Fruit fly (Drosophila melanogaster) whole organism, prepupa: Measurements from ENCODE around the gene Cht7.

Experiments used
- Blimp-1 ChIP-seq: fragments of 200-800 bp; sonication (Bioruptor generic); optimal IDR thresholded peaks from 3 replicates; lab custom pipeline; 2017; ENCODE audit warnings: missing biosample characterization, missing genetic modification characterization, mild to moderate bottlenecking, moderate library complexity, missing genetic modification reagents
- CG10631 ChIP-seq: fragments of 200-800 bp; sonication (Bioruptor generic); optimal IDR thresholded peaks from 2 replicates; lab custom pipeline; 2016; ENCODE audit warnings: missing biosample characterization, missing genetic modification characterization
- CG11294 ChIP-seq: fragments of 200-800 bp; sonication (Bioruptor generic); IDR thresholded peaks from 2 replicates; pipeline ENCODE4 v1.3.6; 2022; ENCODE audit warnings: missing biosample characterization, missing genetic modification characterization
- CG11762 ChIP-seq: fragments of 200-800 bp; sonication (Bioruptor generic); optimal IDR thresholded peaks from 3 replicates; lab custom pipeline; 2016; ENCODE audit warnings: missing biosample characterization, missing genetic modification characterization; ENCODE audit not compliant: insufficient read depth
- CG11902 ChIP-seq: fragments of 200-800 bp; sonication (Bioruptor generic); optimal IDR thresholded peaks from 3 replicates; lab custom pipeline; 2016; ENCODE audit warnings: missing biosample characterization, missing genetic modification characterization
- CG15336 ChIP-seq: fragments of 200-800 bp; sonication (Bioruptor generic); IDR thresholded peaks from 2 replicates; pipeline ENCODE4 v1.3.6; 2022; ENCODE audit warnings: missing biosample characterization, missing genetic modification characterization
- CG1621 ChIP-seq: fragments of 200-800 bp; sonication (Bioruptor generic); optimal IDR thresholded peaks from 3 replicates; lab custom pipeline; 2018; ENCODE audit warnings: missing biosample characterization, mild to moderate bottlenecking, missing genetic modification characterization
- CG16779 ChIP-seq: fragments of 200-800 bp; sonication (Bioruptor generic); optimal IDR thresholded peaks from 3 replicates; lab custom pipeline; 2017; ENCODE audit warnings: missing biosample characterization, mild to moderate bottlenecking, missing genetic modification characterization
- CG31627 ChIP-seq: fragments of 200-800 bp; sonication (Bioruptor generic); optimal IDR thresholded peaks from 3 replicates; lab custom pipeline; 2016; ENCODE audit warnings: missing biosample characterization, missing genetic modification characterization
- CG32006 ChIP-seq: fragments of 200-800 bp; sonication (Bioruptor generic); optimal IDR thresholded peaks from 3 replicates; lab custom pipeline; 2017; ENCODE audit warnings: missing biosample characterization, mild to moderate bottlenecking, missing genetic modification characterization
- CG34406 ChIP-seq: fragments of 200-800 bp; sonication (Bioruptor generic); optimal IDR thresholded peaks from 3 replicates; lab custom pipeline; 2016; ENCODE audit warnings: missing biosample characterization, missing genetic modification characterization
- CG3919 ChIP-seq: fragments of 200-800 bp; sonication (Bioruptor generic); optimal IDR thresholded peaks from 3 replicates; lab custom pipeline; 2016; ENCODE audit warnings: missing biosample characterization, missing genetic modification characterization
- CG4318 ChIP-seq: fragments of 200-800 bp; sonication (Bioruptor generic); optimal IDR thresholded peaks from 3 replicates; lab custom pipeline; 2017; ENCODE audit warnings: missing biosample characterization, mild to moderate bottlenecking, missing genetic modification characterization
- CG6276 ChIP-seq: fragments of 200-800 bp; sonication (Bioruptor generic); optimal IDR thresholded peaks from 2 replicates; lab custom pipeline; 2017; ENCODE audit warnings: missing biosample characterization, mild to moderate bottlenecking, missing genetic modification characterization
- CG6792 ChIP-seq: fragments of 200-800 bp; sonication (Bioruptor generic); optimal IDR thresholded peaks from 3 replicates; lab custom pipeline; 2016; ENCODE audit warnings: missing biosample characterization, missing genetic modification characterization
- CG6808 ChIP-seq: fragments of 200-800 bp; sonication (Bioruptor generic); optimal IDR thresholded peaks from 3 replicates; lab custom pipeline; 2017; ENCODE audit warnings: missing biosample characterization, missing genetic modification characterization, mild to moderate bottlenecking, moderate library complexity, missing genetic modification reagents
- CG6854 ChIP-seq: fragments of 200-800 bp; sonication (Bioruptor generic); optimal IDR thresholded peaks from 2 replicates; lab custom pipeline; 2017; ENCODE audit warnings: missing biosample characterization, mild to moderate bottlenecking, missing genetic modification characterization
- CG7368 ChIP-seq: fragments of 200-800 bp; sonication (Bioruptor generic); optimal IDR thresholded peaks from 3 replicates; lab custom pipeline; 2016; ENCODE audit warnings: missing biosample characterization, missing genetic modification characterization
- CG8119 ChIP-seq: fragments of 200-800 bp; sonication (Bioruptor generic); IDR thresholded peaks from 3 replicates; pipeline ENCODE4 v1.3.6; 2022; ENCODE audit warnings: missing biosample characterization, missing genetic modification characterization
- CG8632 ChIP-seq: fragments of 200-800 bp; sonication (Bioruptor generic); optimal IDR thresholded peaks from 3 replicates; lab custom pipeline; 2016; ENCODE audit warnings: missing biosample characterization, missing genetic modification characterization
- CG9139 ChIP-seq: fragments of 200-800 bp; sonication (Bioruptor generic); optimal IDR thresholded peaks from 3 replicates; lab custom pipeline; 2017; ENCODE audit warnings: missing biosample characterization, mild to moderate bottlenecking, missing genetic modification characterization
- Eip75B ChIP-seq: fragments of 200-800 bp; sonication (Bioruptor generic); optimal IDR thresholded peaks from 3 replicates; lab custom pipeline; 2016; ENCODE audit warnings: missing biosample characterization, missing genetic modification characterization
- Eip78C ChIP-seq: fragments of 200-800 bp; sonication (Bioruptor generic); peaks from one replicate; lab custom pipeline; 2016; ENCODE audit warnings: missing biosample characterization, missing genetic modification characterization
- Eip93F ChIP-seq: fragments of 200-800 bp; sonication (Bioruptor generic); optimal IDR thresholded peaks from 2 replicates; lab custom pipeline; 2016; ENCODE audit warnings: missing biosample characterization, mild to moderate bottlenecking, missing genetic modification characterization
- Gug ChIP-seq: fragments of 200-800 bp; sonication (Bioruptor generic); IDR thresholded peaks from 2 replicates; pipeline ENCODE4 v1.3.6; 2022; ENCODE audit warnings: missing biosample characterization, missing genetic modification characterization
- Hr38 ChIP-seq: sonication (Bioruptor generic); optimal IDR thresholded peaks from 2 replicates; lab custom pipeline; 2016; ENCODE audit warnings: missing biosample characterization, missing genetic modification characterization
- Hr39 ChIP-seq: fragments of 200-800 bp; sonication (Bioruptor generic); optimal IDR thresholded peaks from 2 replicates; lab custom pipeline; 2016; ENCODE audit warnings: missing biosample characterization, missing genetic modification characterization
- Hr4 ChIP-seq: fragments of 200-800 bp; sonication (Bioruptor generic); optimal IDR thresholded peaks from 3 replicates; lab custom pipeline; 2016; ENCODE audit warnings: missing biosample characterization, missing genetic modification characterization
- Lpt ChIP-seq: fragments of 200-800 bp; sonication (Bioruptor generic); optimal IDR thresholded peaks from 3 replicates; lab custom pipeline; 2016; ENCODE audit warnings: missing biosample characterization, missing genetic modification characterization
- Met ChIP-seq: fragments of 200-800 bp; sonication (Bioruptor generic); optimal IDR thresholded peaks from 3 replicates; lab custom pipeline; 2016; ENCODE audit warnings: missing biosample characterization, missing genetic modification characterization
- Smox ChIP-seq: fragments of 200-800 bp; sonication (Bioruptor generic); optimal IDR thresholded peaks from 3 replicates; lab custom pipeline; 2016; ENCODE audit warnings: missing biosample characterization, missing genetic modification characterization
- Sox102F ChIP-seq: fragments of 200-800 bp; sonication (Bioruptor generic); optimal IDR thresholded peaks from 2 replicates; lab custom pipeline; 2016; ENCODE audit warnings: missing biosample characterization, mild to moderate bottlenecking, missing genetic modification characterization
- Sox14 ChIP-seq: fragments of 200-800 bp; sonication (Bioruptor generic); optimal IDR thresholded peaks from 3 replicates; lab custom pipeline; 2016; ENCODE audit warnings: missing biosample characterization, missing genetic modification characterization
- achi ChIP-seq: fragments of 200-800 bp; sonication (Bioruptor generic); optimal IDR thresholded peaks from 3 replicates; lab custom pipeline; 2016; ENCODE audit warnings: missing biosample characterization, missing genetic modification characterization
- cyc ChIP-seq: fragments of 200-800 bp; sonication (Bioruptor generic); optimal IDR thresholded peaks from 3 replicates; lab custom pipeline; 2016; ENCODE audit warnings: missing biosample characterization, missing genetic modification characterization
- dsx ChIP-seq: fragments of 200-800 bp; optimal IDR thresholded peaks from 3 replicates; lab custom pipeline; 2019; ENCODE audit warnings: missing biosample characterization, mild to moderate bottlenecking, missing genetic modification characterization, moderate library complexity; ENCODE audit not compliant: poor library complexity, severe bottlenecking
- eg ChIP-seq: fragments of 200-800 bp; sonication (Bioruptor generic); IDR thresholded peaks from 3 replicates; pipeline ENCODE4 v1.3.6; 2022; ENCODE audit warnings: missing biosample characterization, missing genetic modification characterization
- esn ChIP-seq: fragments of 200-800 bp; sonication (Bioruptor generic); optimal IDR thresholded peaks from 2 replicates; lab custom pipeline; 2016; ENCODE audit warnings: missing biosample characterization, mild to moderate bottlenecking, missing genetic modification characterization, moderate library complexity
- fd59A ChIP-seq: fragments of 200-800 bp; sonication (Bioruptor generic); optimal IDR thresholded peaks from 2 replicates; lab custom pipeline; 2017; ENCODE audit warnings: missing biosample characterization, mild to moderate bottlenecking, missing genetic modification characterization, missing genetic modification reagents
- fkh ChIP-seq: fragments of 200-800 bp; sonication (Bioruptor generic); optimal IDR thresholded peaks from 3 replicates; lab custom pipeline; 2017; ENCODE audit warnings: missing biosample characterization, mild to moderate bottlenecking, missing genetic modification characterization, moderate library complexity
- lz ChIP-seq: fragments of 200-800 bp; sonication (Bioruptor generic); optimal IDR thresholded peaks from 3 replicates; lab custom pipeline; 2016; ENCODE audit warnings: missing biosample characterization, missing genetic modification characterization
- net ChIP-seq: fragments of 200-800 bp; sonication (Bioruptor generic); optimal IDR thresholded peaks from 3 replicates; lab custom pipeline; 2016; ENCODE audit warnings: missing biosample characterization, missing genetic modification characterization
- pdm3 ChIP-seq: fragments of 200-800 bp; sonication (Bioruptor generic); optimal IDR thresholded peaks from 3 replicates; lab custom pipeline; 2016; ENCODE audit warnings: missing biosample characterization, missing genetic modification characterization
- salr ChIP-seq, 2 experiments: fragments of 200-800 bp; sonication (Bioruptor generic); optimal IDR thresholded peaks; 3 replicates each; lab custom pipeline; 2016 to 2018; ENCODE audit warnings: missing biosample characterization in 2 of 2, missing genetic modification characterization in 2 of 2, mild to moderate bottlenecking in 1 of 2
- spab ChIP-seq: fragments of 200-800 bp; sonication (Bioruptor generic); optimal IDR thresholded peaks from 2 replicates; lab custom pipeline; 2017; ENCODE audit warnings: missing biosample characterization, mild to moderate bottlenecking, missing genetic modification characterization, missing genetic modification reagents
- ss ChIP-seq, 2 experiments: fragments of 200-800 bp; sonication (Bioruptor generic); optimal IDR thresholded peaks; 2 replicates in 1 of 2; 3 replicates in 1 of 2; lab custom pipeline; 2017 to 2018; ENCODE audit warnings: mild to moderate bottlenecking in 2 of 2, missing biosample characterization in 2 of 2, missing genetic modification characterization in 2 of 2, moderate library complexity in 1 of 2
- svp ChIP-seq: fragments of 200-800 bp; sonication (Bioruptor generic); peaks from one replicate; lab custom pipeline; 2016; ENCODE audit warnings: missing biosample characterization, missing genetic modification characterization
- topi ChIP-seq: fragments of 200-800 bp; sonication (Bioruptor generic); optimal IDR thresholded peaks from 3 replicates; lab custom pipeline; 2016; ENCODE audit warnings: missing biosample characterization, missing genetic modification characterization
- vri ChIP-seq: fragments of 200-800 bp; sonication (Bioruptor generic); optimal IDR thresholded peaks from 3 replicates; lab custom pipeline; 2016; ENCODE audit warnings: missing biosample characterization, mild to moderate bottlenecking, missing genetic modification characterization

The Cht7 gene

DNA sequence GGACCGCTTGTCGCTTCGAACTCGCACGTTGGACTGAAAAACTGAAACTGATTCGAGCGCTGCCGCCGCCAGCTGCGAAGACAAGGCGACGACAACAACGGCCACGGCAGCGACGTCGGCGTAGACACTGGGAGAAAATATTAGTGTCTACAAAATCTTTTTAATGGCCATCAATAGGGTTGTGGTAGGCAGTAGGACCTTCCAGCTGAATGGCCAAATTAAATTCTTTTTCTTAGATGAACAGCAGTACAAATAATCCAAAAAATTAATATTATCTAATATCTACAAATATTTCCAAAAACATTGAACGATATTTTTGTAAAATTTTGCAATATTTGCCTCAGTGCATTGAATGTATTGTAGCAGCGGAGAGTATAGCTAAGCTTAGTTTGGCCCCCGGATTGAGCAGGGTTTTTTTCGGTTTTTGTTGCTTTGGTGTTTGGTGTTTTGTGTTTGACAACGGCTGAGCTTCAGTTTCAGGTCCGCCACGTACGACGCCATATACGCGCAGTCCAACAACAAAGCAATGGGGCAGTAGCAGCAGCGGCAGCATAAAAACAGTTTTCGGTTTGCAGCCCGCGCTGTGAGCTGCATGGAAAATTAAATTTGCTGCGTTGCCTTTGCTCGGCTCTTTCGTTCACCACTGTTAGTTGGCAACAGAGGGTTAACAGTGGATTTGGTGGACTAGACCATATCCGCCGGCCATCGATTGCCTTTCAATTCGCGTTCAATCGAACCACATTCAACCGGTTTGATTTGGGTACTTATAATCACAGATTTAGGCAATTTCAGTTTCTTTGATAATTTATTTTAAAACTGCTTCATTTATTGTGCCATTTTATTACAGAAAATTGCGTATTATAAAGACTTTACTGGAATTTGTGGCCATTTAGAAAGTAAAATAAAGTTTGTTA lies at the start of gene Cht7:
Cht7 (minus strand) TSS at position 51 of the 914 bp plus-strand sequence.
- TF ChIP-seq svp (peak; percentile 92), eg (GFP tag; lab: Robert Waterston, UW) (peak; percentile 93), CG32006 (peak; percentile 98), CG6792 (peak; percentile 89), esn (GFP tag; lab: Kevin White, UChicago) (peak; percentile 89), CG3919 (GFP tag; lab: Kevin White, UChicago) (peak; percentile 91), achi (peak; percentile 92), CG8632 (GFP tag; lab: Kevin White, UChicago) (peak; percentile 86), Hr4 (peak; percentile 96), CG6808 (GFP tag; lab: Kevin White, UChicago) (peak; percentile 88), salr (GFP tag; optimal IDR thresholded peaks at IDR 0.05; lab: Kevin White, UChicago) (peak; percentile 85 to 92), Eip78C (GFP tag; lab: Kevin White, UChicago) (peak; percentile 98), Eip93F (GFP tag; lab: Kevin White, UChicago) (no peak), Sox102F (GFP tag; lab: Kevin White, UChicago) (peak; percentile 87), CG10631 (GFP tag; lab: Kevin White, UChicago) (peak; percentile 85), Hr38 (GFP tag; lab: Kevin White, UChicago) (no peak), Hr39 (peak; percentile 79), CG11902 (peak; percentile 63), CG31627 (GFP tag; lab: Kevin White, UChicago) (peak; percentile 80), CG11294 (peak; percentile 90), Eip75B (GFP tag; lab: Kevin White, UChicago) (peak; percentile 89), topi (GFP tag; lab: Kevin White, UChicago) (peak; percentile 87), CG4318 (GFP tag; lab: Kevin White, UChicago) (peak; percentile 94), CG11762 (GFP tag; lab: Kevin White, UChicago) (peak; percentile 82), lz (GFP tag; lab: Kevin White, UChicago) (peak; percentile 86), net (GFP tag; lab: Kevin White, UChicago) (peak; percentile 92), pdm3 (GFP tag; lab: Kevin White, UChicago) (peak; percentile 92), CG34406 (peak; percentile 88), Sox14 (GFP tag; lab: Kevin White, UChicago) (peak; percentile 86), Blimp-1 (GFP tag; lab: Kevin White, UChicago) (peak; percentile 45), dsx (peak; percentile 88), CG9139 (GFP tag; lab: Kevin White, UChicago) (peak; percentile 74), ss (GFP tag; optimal IDR thresholded peaks at IDR 0.05; lab: Kevin White, UChicago) (peak; percentile 86 to 91), CG8119 (peak; percentile 97), CG16779 (tag; lab: Kevin White, UChicago) (peak; percentile 73), Gug (peak; percentile 86), vri (GFP tag; lab: Kevin White, UChicago) (peak; percentile 79), fd59A (GFP tag; lab: Kevin White, UChicago) (peak; percentile 87), spab (GFP tag; lab: Kevin White, UChicago) (peak; percentile 85), CG1621 (tag; lab: Kevin White, UChicago) (peak; percentile 91), Met (GFP tag; lab: Kevin White, UChicago) (peak; percentile 87), CG7368 (GFP tag; lab: Kevin White, UChicago) (peak; percentile 80), cyc (peak; percentile 76), Lpt (GFP tag; lab: Kevin White, UChicago) (peak; percentile 93), CG15336 (GFP tag; lab: Robert Waterston, UW) (peak; percentile 96), fkh (GFP tag; lab: Kevin White, UChicago) (no peak), CG6276 (GFP tag; lab: Kevin White, UChicago) (peak; percentile 93), Smox (GFP tag; lab: Kevin White, UChicago) (peak; percentile 81), CG6854 (GFP tag; lab: Kevin White, UChicago) (peak; percentile 60)
